Fruit fly (Drosophila melanogaster) whole organism, embryonic: ENCODE results near the gene CG42237.

Source experiments
- Abd-B ChIP-seq: fragments of 200-800 bp; sonication (Bioruptor generic); optimal IDR thresholded peaks from 2 replicates; lab custom pipeline; 2018; ENCODE audit warnings: missing biosample characterization, mild to moderate bottlenecking, missing genetic modification characterization, moderate library complexity
- Ada2b ChIP-seq: fragments of 200-800 bp; sonication (Bioruptor generic); IDR thresholded peaks from 2 replicates; pipeline ENCODE4 v1.3.6; 2022; ENCODE audit warnings: missing biosample characterization, missing genetic modification characterization
- Blimp-1 ChIP-seq: fragments of 200-800 bp; sonication (Bioruptor generic); optimal IDR thresholded peaks from 3 replicates; lab custom pipeline; 2018; ENCODE audit warnings: missing biosample characterization, missing genetic modification characterization, mild to moderate bottlenecking, moderate library complexity, missing genetic modification reagents
- Bteb2 ChIP-seq: fragments of 200-800 bp; sonication (Bioruptor generic); optimal IDR thresholded peaks from 2 replicates; lab custom pipeline; 2016; ENCODE audit warnings: missing biosample characterization, missing genetic modification characterization
- CG10565 ChIP-seq: fragments of 200-800 bp; sonication (Bioruptor generic); optimal IDR thresholded peaks from 3 replicates; lab custom pipeline; 2016; ENCODE audit warnings: missing biosample characterization, mild to moderate bottlenecking, missing genetic modification characterization
- CG11085 ChIP-seq: fragments of 200-800 bp; sonication (Bioruptor generic); IDR thresholded peaks from 2 replicates; pipeline ENCODE4 v1.3.6; 2022; ENCODE audit warnings: missing biosample characterization, missing genetic modification characterization
- CG15479 ChIP-seq: fragments of 200-800 bp; sonication (Bioruptor generic); optimal IDR thresholded peaks from 3 replicates; lab custom pipeline; 2019; ENCODE audit warnings: missing biosample characterization, mild to moderate bottlenecking, missing genetic modification characterization, moderate library complexity
- CG1647 ChIP-seq: fragments of 200-800 bp; sonication (Bioruptor generic); optimal IDR thresholded peaks from 3 replicates; lab custom pipeline; 2016; ENCODE audit warnings: missing biosample characterization, missing genetic modification characterization
- CG16863 ChIP-seq: fragments of 200-800 bp; sonication (Bioruptor generic); optimal IDR thresholded peaks from 3 replicates; lab custom pipeline; 2016; ENCODE audit warnings: missing biosample characterization, missing genetic modification characterization
- CG17328 ChIP-seq: fragments of 200-800 bp; sonication (Bioruptor generic); IDR thresholded peaks from 2 replicates; pipeline ENCODE4 v1.3.6; 2022; ENCODE audit warnings: missing biosample characterization, missing genetic modification characterization
- CG17829 ChIP-seq: fragments of 200-800 bp; optimal IDR thresholded peaks from 2 replicates; lab custom pipeline; 2019; ENCODE audit warnings: missing biosample characterization, mild to moderate bottlenecking, missing genetic modification characterization, moderate library complexity
- CG1792 ChIP-seq: fragments of 200-800 bp; sonication (Bioruptor generic); optimal IDR thresholded peaks from 2 replicates; lab custom pipeline; 2016; ENCODE audit warnings: missing biosample characterization, missing genetic modification characterization
- CG2116 ChIP-seq: fragments of 200-800 bp; sonication (Bioruptor generic); optimal IDR thresholded peaks from 3 replicates; lab custom pipeline; 2018; ENCODE audit warnings: missing biosample characterization, mild to moderate bottlenecking, missing genetic modification characterization
- CG34376 ChIP-seq: fragments of 200-800 bp; sonication (Bioruptor generic); optimal IDR thresholded peaks from 2 replicates; lab custom pipeline; 2018; ENCODE audit warnings: missing biosample characterization, mild to moderate bottlenecking, missing genetic modification characterization
- CG4282 ChIP-seq: fragments of 200-800 bp; sonication (Bioruptor generic); optimal IDR thresholded peaks from 2 replicates; lab custom pipeline; 2016; ENCODE audit warnings: missing biosample characterization, missing genetic modification characterization
- CG6854 ChIP-seq: fragments of 200-800 bp; sonication (Bioruptor generic); optimal IDR thresholded peaks from 3 replicates; lab custom pipeline; 2017; ENCODE audit warnings: missing biosample characterization, mild to moderate bottlenecking, missing genetic modification characterization
- CG7556 ChIP-seq: fragments of 200-800 bp; sonication (Bioruptor generic); optimal IDR thresholded peaks from 2 replicates; lab custom pipeline; 2017; ENCODE audit warnings: missing biosample characterization, mild to moderate bottlenecking, missing genetic modification characterization
- CG8290 ChIP-seq, 3 experiments: fragments of 200-800 bp; sonication (Bioruptor generic); optimal IDR thresholded peaks; 2 replicates each; lab custom pipeline; 2016 to 2019; ENCODE audit warnings: missing biosample characterization in 3 of 3, missing genetic modification characterization in 3 of 3, mild to moderate bottlenecking in 2 of 3, moderate library complexity in 1 of 3
- D ChIP-seq, 2 experiments: fragments of 200-800 bp in 1 of 2; fragments of >200 bp in 1 of 2; sonication (Bioruptor generic) in 1 of 2; optimal IDR thresholded peaks; 2 replicates in 1 of 2; 3 replicates in 1 of 2; lab custom pipeline; 2017; ENCODE audit warnings: mild to moderate bottlenecking in 1 of 2, missing biosample characterization in 1 of 2, missing genetic modification characterization in 1 of 2, missing genetic modification reagents in 1 of 2
- Dad ChIP-seq: fragments of 200-800 bp; sonication (Bioruptor generic); optimal IDR thresholded peaks from 3 replicates; lab custom pipeline; 2016; ENCODE audit warnings: missing biosample characterization, missing genetic modification characterization
- Dref ChIP-seq: fragments of 200-800 bp; sonication (Bioruptor generic); IDR thresholded peaks from 2 replicates; pipeline ENCODE4 v1.3.6; 2022; ENCODE audit warnings: missing biosample characterization, missing genetic modification characterization
- Fer3 ChIP-seq: fragments of 200-800 bp; sonication (Bioruptor generic); optimal IDR thresholded peaks from 2 replicates; lab custom pipeline; 2018; ENCODE audit warnings: missing biosample characterization, mild to moderate bottlenecking, missing genetic modification characterization, moderate library complexity
- Hr3 ChIP-seq: fragments of 200-800 bp; sonication (Bioruptor generic); optimal IDR thresholded peaks from 3 replicates; lab custom pipeline; 2016; ENCODE audit warnings: missing biosample characterization, missing genetic modification characterization
- Myb ChIP-seq: fragments of 200-800 bp; sonication (Bioruptor generic); optimal IDR thresholded peaks from 2 replicates; lab custom pipeline; 2016; ENCODE audit warnings: missing biosample characterization, missing genetic modification characterization
- NC2α ChIP-seq: fragments of 200-800 bp; sonication (Bioruptor generic); optimal IDR thresholded peaks from 2 replicates; lab custom pipeline; 2016; ENCODE audit warnings: missing biosample characterization, missing genetic modification characterization
- Nf-YA ChIP-seq: fragments of 200-800 bp; sonication (Bioruptor generic); IDR thresholded peaks from 2 replicates; pipeline ENCODE4 v1.3.6; 2022; ENCODE audit warnings: missing biosample characterization, missing genetic modification characterization
- NfI ChIP-seq: fragments of 200-800 bp; sonication (Bioruptor generic); optimal IDR thresholded peaks from 3 replicates; lab custom pipeline; 2018; ENCODE audit warnings: missing biosample characterization, mild to moderate bottlenecking, missing genetic modification characterization, moderate library complexity
- Opbp ChIP-seq: fragments of 200-800 bp; sonication (Bioruptor generic); IDR thresholded peaks from 3 replicates; pipeline ENCODE4 v1.3.6; 2022; ENCODE audit warnings: missing biosample characterization, missing genetic modification characterization; ENCODE audit not compliant: partially characterized antibody
- Rfx ChIP-seq: fragments of 200-800 bp; sonication (Bioruptor generic); IDR thresholded peaks from 2 replicates; pipeline ENCODE4 v1.3.6; 2022; ENCODE audit warnings: missing biosample characterization, missing genetic modification characterization
- Sry-β ChIP-seq: fragments of 200-800 bp; sonication (Bioruptor generic); optimal IDR thresholded peaks from 2 replicates; lab custom pipeline; 2018; ENCODE audit warnings: missing biosample characterization, mild to moderate bottlenecking, missing genetic modification characterization, moderate library complexity
- TFAM ChIP-seq: fragments of 200-800 bp; sonication (Bioruptor generic); optimal IDR thresholded peaks from 2 replicates; lab custom pipeline; 2017; ENCODE audit warnings: missing biosample characterization, missing genetic modification characterization, inconsistent platforms
- ap ChIP-seq: fragments of 200-800 bp; sonication (Bioruptor generic); IDR thresholded peaks from 2 replicates; pipeline ENCODE4 v1.3.6; 2022; ENCODE audit warnings: missing biosample characterization, missing genetic modification characterization
- dati ChIP-seq: fragments of 200-800 bp; sonication (Bioruptor generic); IDR thresholded peaks from 2 replicates; pipeline ENCODE4 v1.3.6; 2022; ENCODE audit warnings: missing biosample characterization, missing genetic modification characterization
- eve ChIP-seq, 2 experiments: fragments of >200 bp; optimal IDR thresholded peaks; 2 replicates each; lab custom pipeline; 2017; ENCODE audit warnings: missing biosample characterization in 2 of 2, missing genetic modification characterization in 2 of 2
- lmd ChIP-seq: fragments of 200-800 bp; sonication (Bioruptor generic); IDR thresholded peaks from 2 replicates; pipeline ENCODE4 v1.3.6; 2022; ENCODE audit warnings: missing biosample characterization, missing genetic modification characterization
- lov ChIP-seq, 2 experiments: fragments of 200-800 bp in 1 of 2; fragments of >200 bp in 1 of 2; sonication (Bioruptor generic) in 1 of 2; IDR thresholded peaks in 1 of 2; optimal IDR thresholded peaks in 1 of 2; 2 replicates in 1 of 2; 3 replicates in 1 of 2; pipeline versions ENCODE4 v1.3.6 to Lab custom; 2017 to 2022; ENCODE audit warnings: missing biosample characterization in 1 of 2, missing genetic modification characterization in 1 of 2
- mld ChIP-seq: fragments of 200-800 bp; sonication (Bioruptor generic); IDR thresholded peaks from 3 replicates; pipeline ENCODE4 v1.3.6; 2022; ENCODE audit warnings: missing biosample characterization, missing genetic modification characterization; ENCODE audit not compliant: partially characterized antibody
- onecut ChIP-seq: fragments of 200-800 bp; sonication (Bioruptor generic); IDR thresholded peaks from 2 replicates; pipeline ENCODE4 v1.3.6; 2022; ENCODE audit warnings: missing biosample characterization, missing genetic modification characterization
- otp ChIP-seq: fragments of 200-800 bp; sonication (Bioruptor generic); IDR thresholded peaks from 3 replicates; pipeline ENCODE4, ENCODE4 v1.3.6; 2022; ENCODE audit warnings: missing biosample characterization, missing genetic modification characterization
- pan ChIP-seq, 4 experiments: fragments of >200 bp in 3 of 4; fragments of 200-800 bp in 1 of 4; sonication (Bioruptor generic) in 1 of 4; optimal IDR thresholded peaks in 3 of 4; IDR thresholded peaks in 1 of 4; 2 replicates each; pipeline versions ENCODE4 v1.3.6 to Lab custom; 2017 to 2022; ENCODE audit warnings: missing biosample characterization in 2 of 4, missing genetic modification characterization in 2 of 4, mixed read lengths in 1 of 4
- pros ChIP-seq: fragments of 200-800 bp; sonication (Bioruptor generic); optimal IDR thresholded peaks from 3 replicates; lab custom pipeline; 2019; ENCODE audit warnings: missing biosample characterization, mild to moderate bottlenecking, missing genetic modification characterization, moderate library complexity
- ro ChIP-seq: fragments of 200-800 bp; sonication (Bioruptor generic); IDR thresholded peaks from 2 replicates; pipeline ENCODE4 v1.3.6; 2022; ENCODE audit warnings: missing biosample characterization, missing genetic modification characterization
- stwl ChIP-seq: fragments of 200-800 bp; sonication (Bioruptor generic); optimal IDR thresholded peaks from 3 replicates; lab custom pipeline; 2018; ENCODE audit warnings: missing biosample characterization, mild to moderate bottlenecking, missing genetic modification characterization, moderate library complexity
- sug ChIP-seq: fragments of 200-800 bp; optimal IDR thresholded peaks from 2 replicates; lab custom pipeline; 2019; ENCODE audit warnings: missing biosample characterization, mild to moderate bottlenecking, missing genetic modification characterization, moderate library complexity
- tap ChIP-seq: fragments of 200-800 bp; optimal IDR thresholded peaks from 3 replicates; lab custom pipeline; 2019; ENCODE audit warnings: missing biosample characterization, mild to moderate bottlenecking, missing genetic modification characterization, moderate library complexity
- tgo ChIP-seq: fragments of 200-800 bp; sonication (Bioruptor generic); IDR thresholded peaks from 3 replicates; pipeline ENCODE4 v1.3.6; 2022; ENCODE audit warnings: missing biosample characterization, missing genetic modification characterization
- tx ChIP-seq: fragments of 200-800 bp; sonication (Bioruptor generic); optimal IDR thresholded peaks from 2 replicates; lab custom pipeline; 2016; ENCODE audit warnings: missing biosample characterization, missing genetic modification characterization

The CG42237 gene

dm6 chrX:13130175-13130822 is 15.4 kb downstream of the CG42237 start (continued):
- peak; percentile 63 for TF ChIP-seq lmd
- peak; percentile 63 for TF ChIP-seq CG34376 (GFP tag; lab: Kevin White, UChicago)
- TF ChIP-seq Bteb2 = peak; percentile 51
- no peak for TF ChIP-seq Opbp (GFP tag; lab: Robert Waterston, UW)
- TF ChIP-seq CG11085 (GFP tag; lab: Robert Waterston, UW) = 0 out of 2 replicates have a peak, but pooled peaks have one; percentile 33
- peak; percentile 65 for TF ChIP-seq tx (GFP tag; lab: Kevin White, UChicago)
- TF ChIP-seq Myb (GFP tag; lab: Kevin White, UChicago) = no peak
- TF ChIP-seq Hr3 (GFP tag; lab: Kevin White, UChicago) = peak; percentile 36
- TF ChIP-seq Sry-β (GFP tag; lab: Kevin White, UChicago) = no peak
- peak; percentile 25 for TF ChIP-seq CG16863 (GFP tag; lab: Kevin White, UChicago)
- peak; percentile 22 for TF ChIP-seq CG1792 (GFP tag; lab: Kevin White, UChicago)
- peak; percentile 55 for TF ChIP-seq Blimp-1
- TF ChIP-seq Nf-YA (GFP tag; lab: Robert Waterston, UW) = peak; percentile 40; the same call in 1 of the 2 replicates
- TF ChIP-seq CG10565 (GFP tag; lab: Kevin White, UChicago) = peak; percentile 33
- peak; percentile 64 for TF ChIP-seq CG6854
- peak; percentile 65 for TF ChIP-seq CG17829
- TF ChIP-seq Dad (GFP tag; lab: Kevin White, UChicago) = peak; percentile 48
- TF ChIP-seq eve (GFP tag; optimal IDR thresholded peaks at IDR 0.05; lab: Kevin White, UChicago) = peak in 1 of 2 experiments; percentile 92
- TF ChIP-seq TFAM (GFP tag; lab: Kevin White, UChicago) = no peak
- no peak for TF ChIP-seq Dref (GFP tag; lab: Robert Waterston, UW)
- no peak for TF ChIP-seq dati
- peak; percentile 82 for TF ChIP-seq CG7556
- TF ChIP-seq CG8290 (GFP tag; optimal IDR thresholded peaks at IDR 0.05; lab: Kevin White, UChicago) = peak; percentile 13
- TF ChIP-seq CG8290 (tag; optimal IDR thresholded peaks at IDR 0.05; lab: Kevin White, UChicago) = peak in 1 of 2 experiments; percentile 40
- no peak for TF ChIP-seq otp
- no peak for TF ChIP-seq ro
- TF ChIP-seq CG17328 (GFP tag; lab: Robert Waterston, UW) = peak; percentile 33; the same call in 1 of the 2 replicates
- no peak for TF ChIP-seq pros (GFP tag; lab: Kevin White, UChicago)
- no peak for TF ChIP-seq NC2α
- TF ChIP-seq CG4282 (GFP tag; lab: Kevin White, UChicago) = no peak
- peak; percentile 39; the same call in 1 of the 3 replicates for TF ChIP-seq tgo (GFP tag; lab: Robert Waterston, UW)
- peak; percentile 66 for TF ChIP-seq NfI
- no peak for TF ChIP-seq lov (optimal IDR thresholded peaks at IDR 0.05; lab: Kevin White, UChicago)
- TF ChIP-seq lov (GFP tag; IDR thresholded peaks at IDR 0.05; lab: Robert Waterston, UW) = no peak
- TF ChIP-seq CG1647 (GFP tag; lab: Kevin White, UChicago) = peak; percentile 40
- peak; percentile 55 for TF ChIP-seq onecut (GFP tag; lab: Robert Waterston, UW)
- no peak for TF ChIP-seq CG15479 (GFP tag; lab: Kevin White, UChicago)
- peak; percentile 58 for TF ChIP-seq Rfx (GFP tag; lab: Robert Waterston, UW)
- TF ChIP-seq D (optimal IDR thresholded peaks at IDR 0.05; lab: Kevin White, UChicago) = no peak
- TF ChIP-seq D (GFP tag; optimal IDR thresholded peaks at IDR 0.05; lab: Kevin White, UChicago) = peak; percentile 77
- peak; percentile 58 for TF ChIP-seq Fer3
- peak; percentile 17 for TF ChIP-seq CG2116 (GFP tag; lab: Kevin White, UChicago)
- peak; percentile 42 for TF ChIP-seq Abd-B (GFP tag; lab: Kevin White, UChicago)
- 0 out of 2 replicates have a peak, but pooled peaks have one; percentile 28 for TF ChIP-seq ap
- no peak for TF ChIP-seq mld (GFP tag; lab: Robert Waterston, UW)
- no peak for TF ChIP-seq tap
- TF ChIP-seq Ada2b = peak; percentile 42; the same call in 1 of the 2 replicates
- TF ChIP-seq stwl (tag; lab: Kevin White, UChicago) = no peak
- TF ChIP-seq sug (tag; lab: Kevin White, UChicago) = peak; percentile 77
- no peak for TF ChIP-seq pan (optimal IDR thresholded peaks at IDR 0.05; lab: Kevin White, UChicago)
- no peak for TF ChIP-seq pan (GFP tag; optimal IDR thresholded peaks at IDR 0.05 in 1 of 2, IDR thresholded peaks at IDR 0.05 in 1 of 2)
